Fruit fly (Drosophila melanogaster): ENCODE data around the gene Epp.

dm6 chr3R:24015449-24015848, 22.7 kb upstream of the Epp start:
- TF ChIP-seq psq (optimal IDR thresholded peaks at IDR 0.05) (no peak), EcR (GFP tag; optimal IDR thresholded peaks at IDR 0.05) (no peak), pan (optimal IDR thresholded peaks at IDR 0.05) (no peak), Dll (optimal IDR thresholded peaks at IDR 0.05) (no peak)

All from whole organism.